Worm (Caenorhabditis elegans) whole organism, L1 larva: ENCODE measurements around the gene npl-10.

Source experiments
- C04F5.9 ChIP-seq: sonication (generic microtip); optimal IDR thresholded peaks from 2 replicates; lab custom pipeline; 2016; ENCODE audit warnings: missing genetic modification characterization, missing compliant biosample characterization
- C16A3.4 ChIP-seq: fragments of 150-350 bp; optimal IDR thresholded peaks from 2 replicates; lab custom pipeline; 2014; ENCODE audit warnings: missing biosample characterization, missing genetic modification characterization
- C34B4.2 ChIP-seq: sonication (generic microtip); optimal IDR thresholded peaks from 2 replicates; lab custom pipeline; 2017; ENCODE audit warnings: mild to moderate bottlenecking, missing genetic modification characterization, missing compliant biosample characterization
- aha-1 ChIP-seq: fragments of 150-350 bp; optimal IDR thresholded peaks from 2 replicates; lab custom pipeline; 2014; ENCODE audit warnings: missing biosample characterization, missing genetic modification characterization
- aly-2 ChIP-seq: fragments of 150-350 bp; optimal IDR thresholded peaks from 2 replicates; lab custom pipeline; 2014; ENCODE audit warnings: missing biosample characterization, missing genetic modification characterization
- ama-1 ChIP-seq: fragments of 150-350 bp; optimal IDR thresholded peaks from 2 replicates; lab custom pipeline; 2014
- blmp-1 ChIP-seq: fragments of 150-350 bp; optimal IDR thresholded peaks from 2 replicates; lab custom pipeline; 2014; ENCODE audit warnings: missing biosample characterization, missing genetic modification characterization
- ceh-63 ChIP-seq: fragments of 200-800 bp; sonication (Bioruptor generic); optimal IDR thresholded peaks from 2 replicates; lab custom pipeline; 2018; ENCODE audit warnings: mild to moderate bottlenecking, missing genetic modification characterization, missing compliant biosample characterization
- ceh-82 ChIP-seq, 3 experiments: fragments of 150-350 bp in 1 of 3; sonication (generic microtip) in 2 of 3; optimal IDR thresholded peaks; 2 replicates each; lab custom pipeline; 2014 to 2017; ENCODE audit warnings: missing biosample characterization in 3 of 3, missing genetic modification characterization in 3 of 3
- ceh-88 ChIP-seq: fragments of 200-800 bp; sonication (Bioruptor generic); IDR thresholded peaks from 2 replicates; pipeline ENCODE4 v1.3.6; 2022; ENCODE audit warnings: missing genetic modification characterization, missing compliant biosample characterization
- ceh-90 ChIP-seq: sonication (generic microtip); optimal IDR thresholded peaks from 2 replicates; lab custom pipeline; 2016; ENCODE audit warnings: missing genetic modification characterization, missing compliant biosample characterization
- ces-1 ChIP-seq: fragments of 150-350 bp; optimal IDR thresholded peaks from 2 replicates; lab custom pipeline; 2014; ENCODE audit warnings: missing biosample characterization, missing genetic modification reagents, missing genetic modification characterization
- dpl-1 ChIP-seq, 3 experiments: fragments of 150-350 bp in 2 of 3; sonication (generic microtip) in 1 of 3; optimal IDR thresholded peaks; 2 replicates each; lab custom pipeline; 2014 to 2017; ENCODE audit warnings: missing biosample characterization in 3 of 3, missing genetic modification characterization in 3 of 3, missing genetic modification reagents in 3 of 3
- efl-3 ChIP-seq: fragments of 200-800 bp; sonication (Bioruptor generic); optimal IDR thresholded peaks from 2 replicates; lab custom pipeline; 2018; ENCODE audit warnings: mild to moderate bottlenecking, missing genetic modification characterization, missing compliant biosample characterization
- egl-13 ChIP-seq: sonication (generic microtip); optimal IDR thresholded peaks from 2 replicates; lab custom pipeline; 2016; ENCODE audit warnings: missing genotype, missing genetic modification reagents, missing genetic modification characterization, missing compliant biosample characterization
- elt-2 ChIP-seq: sonication (generic microtip); optimal IDR thresholded peaks from 2 replicates; lab custom pipeline; 2016; ENCODE audit warnings: missing genetic modification characterization, mild to moderate bottlenecking, inconsistent platforms, missing compliant biosample characterization, missing genetic modification reagents
- fkh-4 ChIP-seq: sonication (generic microtip); optimal IDR thresholded peaks from 2 replicates; lab custom pipeline; 2016; ENCODE audit warnings: missing compliant biosample characterization, missing genetic modification characterization, borderline replicate concordance
- fkh-8 ChIP-seq: sonication (generic microtip); optimal IDR thresholded peaks from 2 replicates; lab custom pipeline; 2016; ENCODE audit warnings: mild to moderate bottlenecking, missing genetic modification characterization, missing compliant biosample characterization
- fos-1 ChIP-seq: fragments of 150-350 bp; optimal IDR thresholded peaks from 2 replicates; lab custom pipeline; 2014; ENCODE audit warnings: missing biosample characterization, missing genetic modification characterization
- grh-1 ChIP-seq: fragments of 200-800 bp; sonication (Bioruptor generic); IDR thresholded peaks from 2 replicates; pipeline ENCODE4 v1.3.6; 2022; ENCODE audit warnings: missing genetic modification reagents, missing genetic modification characterization, missing compliant biosample characterization
- hpl-2 ChIP-seq: fragments of 150-350 bp; optimal IDR thresholded peaks from 2 replicates; lab custom pipeline; 2014; ENCODE audit warnings: missing biosample characterization, missing genetic modification reagents, missing genetic modification characterization
- irx-1 ChIP-seq: sonication (generic microtip); optimal IDR thresholded peaks from 2 replicates; lab custom pipeline; 2016; ENCODE audit warnings: missing genetic modification characterization, missing compliant biosample characterization
- isw-1 ChIP-seq: fragments of 200-800 bp; sonication (Bioruptor generic); IDR thresholded peaks from 2 replicates; pipeline ENCODE4 v1.3.6; 2022; ENCODE audit warnings: missing genetic modification characterization, missing compliant biosample characterization
- lin-13 ChIP-seq: fragments of 150-350 bp; optimal IDR thresholded peaks from 2 replicates; lab custom pipeline; 2014; ENCODE audit warnings: missing biosample characterization, missing genetic modification reagents, missing genetic modification characterization
- lin-15B ChIP-seq: fragments of 150-350 bp; sonication (generic microtip); optimal IDR thresholded peaks from 3 replicates; lab custom pipeline; 2014; ENCODE audit warnings: missing biosample characterization, missing genetic modification characterization
- lin-35 ChIP-seq, 2 experiments: fragments of 150-350 bp; optimal IDR thresholded peaks; 2 replicates each; lab custom pipeline; 2014; ENCODE audit warnings: missing biosample characterization in 2 of 2, missing genetic modification characterization in 2 of 2, missing genetic modification reagents in 2 of 2
- lin-39 ChIP-seq: fragments of 150-350 bp; optimal IDR thresholded peaks from 2 replicates; lab custom pipeline; 2014; ENCODE audit warnings: missing biosample characterization, missing genetic modification reagents, missing genetic modification characterization
- lsy-2 ChIP-seq, 2 experiments: fragments of 150-350 bp; optimal IDR thresholded peaks; 2 replicates each; lab custom pipeline; 2014; ENCODE audit warnings: missing biosample characterization in 2 of 2, missing genetic modification characterization in 2 of 2
- mdl-1 ChIP-seq, 2 experiments: fragments of 150-350 bp; optimal IDR thresholded peaks; 2 replicates each; lab custom pipeline; 2014 to 2017; ENCODE audit warnings: missing biosample characterization in 2 of 2, missing genetic modification characterization in 2 of 2, inconsistent platforms in 1 of 2
- mef-2 ChIP-seq: fragments of 150-350 bp; optimal IDR thresholded peaks from 2 replicates; lab custom pipeline; 2014; ENCODE audit warnings: missing biosample characterization, missing genetic modification characterization
- mep-1 ChIP-seq: fragments of 150-350 bp; optimal IDR thresholded peaks from 2 replicates; lab custom pipeline; 2014; ENCODE audit warnings: missing biosample characterization, missing genetic modification characterization
- nhr-11 ChIP-seq: fragments of 150-350 bp; optimal IDR thresholded peaks from 2 replicates; lab custom pipeline; 2014; ENCODE audit warnings: missing biosample characterization, missing genetic modification characterization
- nhr-237 ChIP-seq: fragments of 150-350 bp; optimal IDR thresholded peaks from 2 replicates; lab custom pipeline; 2014; ENCODE audit warnings: missing biosample characterization, missing genetic modification characterization
- nhr-28 ChIP-seq: fragments of 150-350 bp; optimal IDR thresholded peaks from 2 replicates; lab custom pipeline; 2014; ENCODE audit warnings: missing biosample characterization, missing genetic modification characterization
- nhr-47 ChIP-seq: sonication (generic microtip); optimal IDR thresholded peaks from 2 replicates; lab custom pipeline; 2016; ENCODE audit warnings: mild to moderate bottlenecking, missing genetic modification characterization, moderate library complexity, missing compliant biosample characterization
- nhr-71 ChIP-seq: sonication (generic microtip); optimal IDR thresholded peaks from 2 replicates; lab custom pipeline; 2016; ENCODE audit warnings: mild to moderate bottlenecking, missing genetic modification characterization, moderate library complexity, missing compliant biosample characterization
- nhr-84 ChIP-seq: sonication (generic microtip); optimal IDR thresholded peaks from 2 replicates; lab custom pipeline; 2017; ENCODE audit warnings: missing biosample characterization, missing genetic modification characterization
- nhr-85 ChIP-seq: sonication (generic microtip); peaks from one replicate; lab custom pipeline; 2016; ENCODE audit warnings: missing genetic modification characterization, inconsistent platforms, missing compliant biosample characterization
- snu-23 ChIP-seq: sonication (generic microtip); optimal IDR thresholded peaks from 2 replicates; lab custom pipeline; 2016; ENCODE audit warnings: missing genetic modification characterization, missing compliant biosample characterization
- sox-4 ChIP-seq: sonication (generic microtip); optimal IDR thresholded peaks from 2 replicates; lab custom pipeline; 2016; ENCODE audit warnings: missing genetic modification characterization, missing compliant biosample characterization
- sptf-1 ChIP-seq: fragments of 150-350 bp; optimal IDR thresholded peaks from 2 replicates; lab custom pipeline; 2014; ENCODE audit warnings: missing biosample characterization, missing genetic modification characterization
- swsn-7 ChIP-seq: sonication (generic microtip); optimal IDR thresholded peaks from 2 replicates; lab custom pipeline; 2016; ENCODE audit warnings: missing genetic modification characterization, missing compliant biosample characterization
- tbx-2 ChIP-seq: sonication (generic microtip); optimal IDR thresholded peaks from 2 replicates; lab custom pipeline; 2016; ENCODE audit warnings: missing genetic modification characterization, missing compliant biosample characterization
- tlp-1 ChIP-seq: fragments of 150-350 bp; optimal IDR thresholded peaks from 2 replicates; lab custom pipeline; 2014; ENCODE audit warnings: missing biosample characterization, missing genetic modification characterization
- unc-130 ChIP-seq: fragments of 150-350 bp; optimal IDR thresholded peaks from 2 replicates; lab custom pipeline; 2017; ENCODE audit warnings: missing biosample characterization, missing genetic modification characterization, inconsistent platforms
- unc-30 ChIP-seq: sonication (generic microtip); optimal IDR thresholded peaks from 2 replicates; lab custom pipeline; 2017; ENCODE audit warnings: missing biosample characterization, missing genetic modification characterization
- unc-62 ChIP-seq: fragments of 150-350 bp; optimal IDR thresholded peaks from 2 replicates; lab custom pipeline; 2014; ENCODE audit warnings: missing biosample characterization, missing genetic modification reagents, missing genetic modification characterization
- unc-98 ChIP-seq: fragments of 200-800 bp; sonication (Bioruptor generic); IDR thresholded peaks from 2 replicates; pipeline ENCODE4 v1.3.6; 2022; ENCODE audit warnings: missing genetic modification characterization, missing compliant biosample characterization
- vab-15 ChIP-seq: sonication (generic microtip); optimal IDR thresholded peaks from 2 replicates; lab custom pipeline; 2017; ENCODE audit warnings: missing genotype, mild to moderate bottlenecking, missing genetic modification characterization, missing compliant biosample characterization
- xbp-1 ChIP-seq: sonication (generic microtip); optimal IDR thresholded peaks from 2 replicates; lab custom pipeline; 2016; ENCODE audit warnings: missing genetic modification characterization, missing compliant biosample characterization
- zag-1 ChIP-seq: fragments of 150-350 bp; optimal IDR thresholded peaks from 2 replicates; lab custom pipeline; 2014; ENCODE audit warnings: missing biosample characterization, missing genetic modification characterization
- zip-4 ChIP-seq: fragments of 200-800 bp; sonication (Bioruptor generic); optimal IDR thresholded peaks from 2 replicates; lab custom pipeline; 2018; ENCODE audit warnings: mild to moderate bottlenecking, missing genetic modification characterization, moderate library complexity, missing compliant biosample characterization
- ztf-4 ChIP-seq: fragments of 150-350 bp; optimal IDR thresholded peaks from 2 replicates; lab custom pipeline; 2014; ENCODE audit warnings: missing biosample characterization, missing genetic modification characterization

npl-10 gene

DNA sequence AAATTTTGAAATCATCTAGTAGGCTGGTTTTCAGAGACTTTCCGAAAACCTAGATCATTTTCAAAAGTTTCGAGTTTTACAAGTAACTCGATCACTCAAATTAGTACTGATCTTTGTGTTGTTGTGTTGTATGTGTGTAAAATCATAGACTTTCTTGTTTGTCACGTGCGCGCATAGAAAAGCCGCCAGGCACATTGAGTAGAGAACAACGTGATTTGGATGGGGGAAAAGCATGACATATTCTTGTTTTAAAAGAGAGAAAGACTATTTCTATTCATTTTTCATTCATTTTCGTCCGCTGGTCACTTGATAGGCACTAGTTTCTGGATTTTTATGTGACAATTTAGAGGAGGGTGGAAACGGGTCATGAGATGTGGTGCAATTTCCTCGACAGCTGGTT is 18.5 kb upstream of the npl-10 start (continued):
- no peak for TF ChIP-seq C34B4.2 (tag; lab: Kevin White, UChicago)
- TF ChIP-seq ztf-4 (tag; lab: Kevin White, UChicago) = peak; percentile 70
- TF ChIP-seq mef-2 (tag; lab: Kevin White, UChicago) = no peak
- no peak for TF ChIP-seq unc-30 (tag; lab: Kevin White, UChicago)
- TF ChIP-seq nhr-47 (tag; lab: Kevin White, UChicago) = peak; percentile 42
- TF ChIP-seq zip-4 = no peak
- TF ChIP-seq mep-1 (tag; lab: Kevin White, UChicago) = peak; percentile 52
- TF ChIP-seq tlp-1 (tag; lab: Kevin White, UChicago) = no peak

DNA sequence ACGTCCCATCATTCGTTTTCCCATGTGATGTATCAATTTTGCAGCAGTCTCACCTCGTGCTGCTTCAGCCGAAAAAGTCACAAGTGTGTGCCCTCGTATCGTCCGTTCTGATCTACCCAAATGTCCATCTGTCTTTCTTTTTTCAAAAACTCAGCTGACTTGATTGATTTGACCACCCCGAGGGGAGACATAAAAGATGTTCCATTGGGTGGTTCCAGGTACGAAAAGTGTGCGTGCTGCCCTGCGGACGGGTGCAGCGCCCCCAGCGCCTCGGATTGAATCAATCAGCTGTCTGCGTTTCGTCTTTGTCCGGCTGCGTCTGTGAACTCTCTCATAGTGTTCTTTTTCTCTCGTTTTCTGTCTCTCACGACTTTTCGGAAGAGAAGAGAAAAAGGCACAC is 17.5 kb upstream of the npl-10 start:
- TF ChIP-seq lin-35 (GFP tag; optimal IDR thresholded peaks at IDR 0.05; lab: Kevin White, UChicago) (peak; percentile 30 to 83), tbx-2 (tag; lab: Kevin White, UChicago) (peak; percentile 39), lin-13 (GFP tag; lab: Kevin White, UChicago) (no peak), fos-1 (no peak), sptf-1 (tag; lab: Kevin White, UChicago) (no peak), mep-1 (tag; lab: Kevin White, UChicago) (peak; percentile 74), nhr-237 (tag; lab: Kevin White, UChicago) (no peak), nhr-11 (tag; lab: Kevin White, UChicago) (no peak), tlp-1 (tag; lab: Kevin White, UChicago) (no peak), vab-15 (tag; lab: Kevin White, UChicago) (peak; percentile 36), ceh-82 (tag; optimal IDR thresholded peaks at IDR 0.05; lab: Kevin White, UChicago) (peak in 1 of 3 experiments; percentile 48), irx-1 (peak; percentile 4), ama-1 (lab: Kevin White, UChicago) (peak; percentile 60), efl-3 (GFP tag; lab: Kevin White, UChicago) (no peak), egl-13 (tag; lab: Kevin White, UChicago) (no peak), fkh-4 (no peak), ceh-90 (tag; lab: Kevin White, UChicago) (no peak), nhr-84 (no peak), dpl-1 (GFP tag; optimal IDR thresholded peaks at IDR 0.05; lab: Kevin White, UChicago) (peak; percentile 19 to 38 (median 31)), isw-1 (GFP tag; lab: Robert Waterston, UW) (no peak; the same call in 1 of the 2 replicates), zag-1 (tag; lab: Kevin White, UChicago) (no peak), unc-130 (peak; percentile 74), ceh-63 (GFP tag; lab: Kevin White, UChicago) (no peak), ztf-4 (tag; lab: Kevin White, UChicago) (peak; percentile 55), snu-23 (GFP tag; lab: Kevin White, UChicago) (peak; percentile 61), unc-62 (GFP tag; lab: Kevin White, UChicago) (no peak), nhr-28 (no peak), lsy-2 (tag; optimal IDR thresholded peaks at IDR 0.05; lab: Kevin White, UChicago) (peak; percentile 34 to 62), C16A3.4 (tag; lab: Kevin White, UChicago) (peak; percentile 57), ces-1 (no peak), nhr-71 (peak; percentile 79), nhr-85 (peak; percentile 94), lin-15B (tag; lab: Kevin White, UChicago) (no peak), blmp-1 (peak; percentile 65), C04F5.9 (tag; lab: Kevin White, UChicago) (no peak), elt-2 (tag; lab: Kevin White, UChicago) (no peak), xbp-1 (no peak), unc-98 (GFP tag; lab: Robert Waterston, UW) (no peak), aha-1 (tag; lab: Kevin White, UChicago) (no peak), sox-4 (tag; lab: Kevin White, UChicago) (no peak), swsn-7 (tag; lab: Kevin White, UChicago) (peak; percentile 35), ceh-88 (no peak), grh-1 (no peak), fkh-8 (peak; percentile 67), C34B4.2 (tag; lab: Kevin White, UChicago) (no peak), mdl-1 (tag; optimal IDR thresholded peaks at IDR 0.05; lab: Kevin White, UChicago) (peak in 1 of 2 experiments; percentile 79), lin-39 (no peak), aly-2 (no peak), hpl-2 (GFP tag; lab: Kevin White, UChicago) (no peak)
